Fruit fly (Drosophila melanogaster) Kc167 (cell line): ENCODE results near the gene CG6901.

Experiments used
- Myc ChIP-seq: fragments of >200 bp; optimal IDR thresholded peaks from 2 replicates; lab custom pipeline; 2017; ENCODE audit warnings: missing external identifiers
- h ChIP-seq: fragments of >200 bp; optimal IDR thresholded peaks from 3 replicates; lab custom pipeline; 2018; ENCODE audit warnings: missing external identifiers
- ttk ChIP-seq: sonication (Bioruptor generic); optimal IDR thresholded peaks from 2 replicates; lab custom pipeline; 2017; ENCODE audit warnings: missing external identifiers

DNA sequence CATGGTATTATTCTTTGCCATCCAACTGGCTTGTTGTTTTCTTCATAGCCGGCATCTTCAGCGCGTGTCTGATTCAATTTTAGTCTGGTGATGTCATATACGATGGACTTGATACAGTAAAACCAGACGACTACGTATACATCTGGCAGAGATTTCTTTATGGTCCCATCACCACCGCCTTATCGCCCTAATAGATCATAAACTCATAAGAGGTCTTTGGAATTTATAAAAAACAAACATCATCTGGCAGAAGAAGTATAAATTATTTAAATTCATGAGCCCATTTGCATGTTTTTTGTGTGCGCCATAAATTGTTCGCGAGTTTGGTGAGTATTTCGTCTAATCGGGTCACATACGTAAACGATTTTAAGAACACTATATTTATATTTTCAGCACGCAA, 25.1 kb downstream of the CG6901 start:
- no peak for TF ChIP-seq Myc (lab: Kevin White, UChicago)
- TF ChIP-seq ttk, result no peak
- no peak for TF ChIP-seq h
